Worm (Caenorhabditis elegans) whole organism, L4/young adult: Measurements from ENCODE around the gene R09E10.8.

ENCODE experiments used
- W03F9.2 ChIP-seq: fragments of 150-350 bp; optimal IDR thresholded peaks from 2 replicates; lab custom pipeline; 2014; ENCODE audit warnings: missing biosample characterization, missing genetic modification characterization
- dao-5 ChIP-seq: sonication (generic microtip); optimal IDR thresholded peaks from 2 replicates; lab custom pipeline; 2016; ENCODE audit warnings: missing genotype, missing genetic modification characterization, moderate library complexity, missing compliant biosample characterization
- him-1 ChIP-seq: sonication (generic microtip); optimal IDR thresholded peaks from 2 replicates; lab custom pipeline; 2016; ENCODE audit warnings: missing genotype, missing genetic modification reagents, missing genetic modification characterization, missing compliant biosample characterization

ce11 chrIV:10345486-10345885 lies 35.3 kb upstream of the R09E10.8 start:
- TF ChIP-seq W03F9.2 (tag; lab: Kevin White, UChicago) (no peak), dao-5 (tag; lab: Kevin White, UChicago) (no peak), him-1 (tag; lab: Kevin White, UChicago) (no peak)
